Fruit fly (Drosophila melanogaster): ENCODE measurements around the gene CG17028.
A peak's percentile ranks its signal among the peaks of the same experiment; 100 is the strongest.

Gene CG17028

dm6 chr3L:15952909-15953308, 25.4 kb upstream of the CG17028 start:
- TF ChIP-seq jim (GFP tag; optimal IDR thresholded peaks at IDR 0.05) (no peak), Hr78 (GFP tag; optimal IDR thresholded peaks at IDR 0.05) (no peak), rgr (GFP tag; optimal IDR thresholded peaks at IDR 0.05) (no peak), Dif (GFP tag; optimal IDR thresholded peaks at IDR 0.05; ENCODE audit: partially characterized antibody) (no peak), lola (GFP tag; optimal IDR thresholded peaks at IDR 0.05) (no peak), OdsH (GFP tag; optimal IDR thresholded peaks at IDR 0.05) (no peak), foxo (GFP tag; optimal IDR thresholded peaks at IDR 0.05) (no peak), CG9705 (GFP tag; optimal IDR thresholded peaks at IDR 0.05) (no peak), brk (GFP tag; optimal IDR thresholded peaks at IDR 0.05) (no peak), fru (GFP tag; optimal IDR thresholded peaks at IDR 0.05) (no peak), CrebA (GFP tag; optimal IDR thresholded peaks at IDR 0.05; ENCODE audit: borderline replicate concordance) (no peak), Abd-B (GFP tag; optimal IDR thresholded peaks at IDR 0.05) (no peak), Rel (GFP tag; optimal IDR thresholded peaks at IDR 0.05) (no peak), Rel (tag; optimal IDR thresholded peaks at IDR 0.05) (no peak), sv (GFP tag; optimal IDR thresholded peaks at IDR 0.05) (no peak), dl (GFP tag; optimal IDR thresholded peaks at IDR 0.05; ENCODE audit: insufficient read depth in 1 of 2, partially characterized antibody in 2 of 2) (no peak), dsf (GFP tag; optimal IDR thresholded peaks at IDR 0.05; ENCODE audit: borderline replicate concordance) (no peak)

- TF ChIP-seq Jra (GFP tag; optimal IDR thresholded peaks at IDR 0.05) (no peak), Dif (GFP tag; optimal IDR thresholded peaks at IDR 0.05; ENCODE audit: partially characterized antibody) (no peak), ey (GFP tag; optimal IDR thresholded peaks at IDR 0.05) (no peak)
Measured at dm6 chr3L:15953892-15954291, 24.4 kb upstream of the CG17028 start.

dm6 chr3L:15954784-15955427, 23.4 kb upstream of the CG17028 start, which contains the start of the genes Pka-C3 and GXIVsPLA2:
Pka-C3 (minus strand) TSS chr3L:15954797.
GXIVsPLA2 (plus strand) TSS chr3L:15955096.
- no peak for TF ChIP-seq GATAd (GFP tag; optimal IDR thresholded peaks at IDR 0.05)
- TF ChIP-seq Myc (optimal IDR thresholded peaks at IDR 0.05): peak; percentile 61
- no peak for TF ChIP-seq dmrt93B (GFP tag; optimal IDR thresholded peaks at IDR 0.05)

dm6 chr3L:15956448-15957010, 21.8 kb upstream of the CG17028 start, which contains the start of gene elgi:
elgi (plus strand) TSS chr3L:15956550.
- TF ChIP-seq dsf (GFP tag; optimal IDR thresholded peaks at IDR 0.05; ENCODE audit: borderline replicate concordance) (no peak), sv (GFP tag; optimal IDR thresholded peaks at IDR 0.05) (peak; percentile 52), Mio (GFP tag; optimal IDR thresholded peaks at IDR 0.05) (peak; percentile 10), sage (GFP tag; optimal IDR thresholded peaks at IDR 0.05) (no peak), ey (GFP tag; optimal IDR thresholded peaks at IDR 0.05) (peak; percentile 54), CrebA (GFP tag; optimal IDR thresholded peaks at IDR 0.05; ENCODE audit: borderline replicate concordance) (no peak), woc (GFP tag; optimal IDR thresholded peaks at IDR 0.05) (peak; percentile 85), jim (GFP tag; optimal IDR thresholded peaks at IDR 0.05) (no peak), N (GFP tag; optimal IDR thresholded peaks at IDR 0.05) (no peak), OdsH (GFP tag; optimal IDR thresholded peaks at IDR 0.05) (peak; percentile 46), CG9705 (GFP tag; optimal IDR thresholded peaks at IDR 0.05) (peak; percentile 49), h (GFP tag; optimal IDR thresholded peaks at IDR 0.05) (peak; percentile 82), fru (GFP tag; optimal IDR thresholded peaks at IDR 0.05) (peak; percentile 77), Hnf4 (GFP tag; optimal IDR thresholded peaks at IDR 0.05) (no peak), HLH106 (tag; optimal IDR thresholded peaks at IDR 0.05) (peak; percentile 58), Sp1 (GFP tag; optimal IDR thresholded peaks at IDR 0.05) (peak; percentile 60), foxo (GFP tag; optimal IDR thresholded peaks at IDR 0.05) (peak in 1 of 2 experiments; percentile 82), Myc (optimal IDR thresholded peaks at IDR 0.05) (peak; percentile 88), usp (GFP tag; optimal IDR thresholded peaks at IDR 0.05) (no peak), rgr (GFP tag; optimal IDR thresholded peaks at IDR 0.05) (peak; percentile 78), CG32264 (GFP tag; optimal IDR thresholded peaks at IDR 0.05) (peak; percentile 47), Hr78 (GFP tag; optimal IDR thresholded peaks at IDR 0.05) (no peak), br (GFP tag; optimal IDR thresholded peaks at IDR 0.05) (peak; percentile 75), Hr83 (GFP tag; optimal IDR thresholded peaks at IDR 0.05; ENCODE audit: poor library complexity, severe bottlenecking) (peak; percentile 80), pan (optimal IDR thresholded peaks at IDR 0.05) (no peak), Rel (GFP tag; optimal IDR thresholded peaks at IDR 0.05) (no peak), Rel (tag; optimal IDR thresholded peaks at IDR 0.05) (peak; percentile 54), Abd-B (GFP tag; optimal IDR thresholded peaks at IDR 0.05) (no peak), psq (GFP tag; optimal IDR thresholded peaks at IDR 0.05) (peak; percentile 51)
